Worm (Caenorhabditis elegans) whole organism, L2 larva: Measurements from ENCODE around the gene cyp-25A6.

Experiments
- lin-13 ChIP-seq: fragments of 150-350 bp; optimal IDR thresholded peaks from 2 replicates; lab custom pipeline; 2014; ENCODE audit warnings: missing biosample characterization, missing genetic modification reagents, missing genetic modification characterization
- lin-39 ChIP-seq: fragments of 150-350 bp; optimal IDR thresholded peaks from 2 replicates; lab custom pipeline; 2014; ENCODE audit warnings: missing biosample characterization, missing genetic modification reagents, missing genetic modification characterization

ce11 chrIV:4172242-4172641 is 25.0 kb upstream of the cyp-25A6 start:
- TF ChIP-seq lin-39 (tag; lab: Kevin White, UChicago), result no peak
- TF ChIP-seq lin-13 (GFP tag; lab: Kevin White, UChicago), result no peak
